Worm (Caenorhabditis elegans) whole organism, L1 larva: Measurements from ENCODE around the gene rpl-36.

ENCODE experiments used
- C04F5.9 ChIP-seq: sonication (generic microtip); optimal IDR thresholded peaks from 2 replicates; lab custom pipeline; 2016; ENCODE audit warnings: missing genetic modification characterization, missing compliant biosample characterization
- C34B4.2 ChIP-seq: sonication (generic microtip); optimal IDR thresholded peaks from 2 replicates; lab custom pipeline; 2017; ENCODE audit warnings: mild to moderate bottlenecking, missing genetic modification characterization, missing compliant biosample characterization
- Y116A8C.19 ChIP-seq: sonication (generic microtip); optimal IDR thresholded peaks from 2 replicates; lab custom pipeline; 2016; ENCODE audit warnings: missing compliant biosample characterization, missing genetic modification characterization, borderline replicate concordance
- aha-1 ChIP-seq: fragments of 150-350 bp; optimal IDR thresholded peaks from 2 replicates; lab custom pipeline; 2014; ENCODE audit warnings: missing biosample characterization, missing genetic modification characterization
- aly-2 ChIP-seq: fragments of 150-350 bp; optimal IDR thresholded peaks from 2 replicates; lab custom pipeline; 2014; ENCODE audit warnings: missing biosample characterization, missing genetic modification characterization
- ama-1 ChIP-seq: fragments of 150-350 bp; optimal IDR thresholded peaks from 2 replicates; lab custom pipeline; 2014
- blmp-1 ChIP-seq: fragments of 150-350 bp; optimal IDR thresholded peaks from 2 replicates; lab custom pipeline; 2014; ENCODE audit warnings: missing biosample characterization, missing genetic modification characterization
- ceh-63 ChIP-seq: fragments of 200-800 bp; sonication (Bioruptor generic); optimal IDR thresholded peaks from 2 replicates; lab custom pipeline; 2018; ENCODE audit warnings: mild to moderate bottlenecking, missing genetic modification characterization, missing compliant biosample characterization
- ceh-8 ChIP-seq: fragments of 200-800 bp; sonication (Bioruptor generic); optimal IDR thresholded peaks from 2 replicates; lab custom pipeline; 2018; ENCODE audit warnings: mild to moderate bottlenecking, missing genetic modification characterization, moderate library complexity, missing compliant biosample characterization
- ceh-88 ChIP-seq: fragments of 200-800 bp; sonication (Bioruptor generic); IDR thresholded peaks from 2 replicates; pipeline ENCODE4 v1.3.6; 2022; ENCODE audit warnings: missing genetic modification characterization, missing compliant biosample characterization
- ces-1 ChIP-seq: fragments of 150-350 bp; optimal IDR thresholded peaks from 2 replicates; lab custom pipeline; 2014; ENCODE audit warnings: missing biosample characterization, missing genetic modification reagents, missing genetic modification characterization
- dpl-1 ChIP-seq, 3 experiments: fragments of 150-350 bp in 2 of 3; sonication (generic microtip) in 1 of 3; optimal IDR thresholded peaks; 2 replicates each; lab custom pipeline; 2014 to 2017; ENCODE audit warnings: missing biosample characterization in 3 of 3, missing genetic modification characterization in 3 of 3, missing genetic modification reagents in 3 of 3
- dsc-1 ChIP-seq: sonication (generic microtip); optimal IDR thresholded peaks from 2 replicates; lab custom pipeline; 2016; ENCODE audit warnings: mild to moderate bottlenecking, missing genetic modification characterization, missing compliant biosample characterization
- efl-1 ChIP-seq, 4 experiments: fragments of 150-350 bp; optimal IDR thresholded peaks in 3 of 4; peaks in 1 of 4; 1 replicate in 1 of 4; 2 replicates in 3 of 4; lab custom pipeline; 2014; ENCODE audit warnings: missing biosample characterization in 2 of 4, missing genetic modification characterization in 2 of 4, missing genetic modification reagents in 2 of 4
- egl-13 ChIP-seq: sonication (generic microtip); optimal IDR thresholded peaks from 2 replicates; lab custom pipeline; 2016; ENCODE audit warnings: missing genotype, missing genetic modification reagents, missing genetic modification characterization, missing compliant biosample characterization
- elt-2 ChIP-seq: sonication (generic microtip); optimal IDR thresholded peaks from 2 replicates; lab custom pipeline; 2016; ENCODE audit warnings: missing genetic modification characterization, mild to moderate bottlenecking, inconsistent platforms, missing compliant biosample characterization, missing genetic modification reagents
- elt-3 ChIP-seq, 6 experiments: fragments of 150-350 bp in 1 of 6; sonication (generic microtip); optimal IDR thresholded peaks; 2 replicates each; lab custom pipeline; 2017 to 2018; ENCODE audit warnings: missing biosample characterization in 6 of 6, missing genetic modification characterization in 6 of 6, inconsistent platforms in 1 of 6
- ets-5 ChIP-seq: fragments of 200-800 bp; sonication (Bioruptor generic); IDR thresholded peaks from 2 replicates; pipeline ENCODE4 v1.3.6; 2022; ENCODE audit warnings: missing genetic modification characterization, missing compliant biosample characterization
- fkh-8 ChIP-seq: sonication (generic microtip); optimal IDR thresholded peaks from 2 replicates; lab custom pipeline; 2016; ENCODE audit warnings: mild to moderate bottlenecking, missing genetic modification characterization, missing compliant biosample characterization
- hlh-17 ChIP-seq: fragments of 200-800 bp; sonication (Bioruptor generic); optimal IDR thresholded peaks from 2 replicates; lab custom pipeline; 2018; ENCODE audit warnings: missing genetic modification characterization, mild to moderate bottlenecking, missing compliant biosample characterization, moderate library complexity, borderline replicate concordance
- hpl-2 ChIP-seq: fragments of 150-350 bp; optimal IDR thresholded peaks from 2 replicates; lab custom pipeline; 2014; ENCODE audit warnings: missing biosample characterization, missing genetic modification reagents, missing genetic modification characterization
- jun-1 ChIP-seq: fragments of 150-350 bp; optimal IDR thresholded peaks from 2 replicates; lab custom pipeline; 2014; ENCODE audit warnings: missing biosample characterization, missing genetic modification reagents, missing genetic modification characterization
- lin-13 ChIP-seq: fragments of 150-350 bp; optimal IDR thresholded peaks from 2 replicates; lab custom pipeline; 2014; ENCODE audit warnings: missing biosample characterization, missing genetic modification reagents, missing genetic modification characterization
- lin-14 ChIP-seq: fragments of 200-800 bp; sonication (Bioruptor generic); optimal IDR thresholded peaks from 2 replicates; lab custom pipeline; 2018; ENCODE audit warnings: mild to moderate bottlenecking, missing genetic modification characterization, moderate library complexity, missing compliant biosample characterization
- lin-15B ChIP-seq: fragments of 150-350 bp; sonication (generic microtip); optimal IDR thresholded peaks from 3 replicates; lab custom pipeline; 2014; ENCODE audit warnings: missing biosample characterization, missing genetic modification characterization
- lin-35 ChIP-seq, 2 experiments: fragments of 150-350 bp; optimal IDR thresholded peaks; 2 replicates each; lab custom pipeline; 2014; ENCODE audit warnings: missing biosample characterization in 2 of 2, missing genetic modification characterization in 2 of 2, missing genetic modification reagents in 2 of 2
- lin-39 ChIP-seq: fragments of 150-350 bp; optimal IDR thresholded peaks from 2 replicates; lab custom pipeline; 2014; ENCODE audit warnings: missing biosample characterization, missing genetic modification reagents, missing genetic modification characterization
- lsy-2 ChIP-seq, 2 experiments: fragments of 150-350 bp; optimal IDR thresholded peaks; 2 replicates each; lab custom pipeline; 2014; ENCODE audit warnings: missing biosample characterization in 2 of 2, missing genetic modification characterization in 2 of 2
- mab-9 ChIP-seq: fragments of 200-800 bp; sonication (Bioruptor generic); IDR thresholded peaks from 2 replicates; pipeline ENCODE4 v1.3.6; 2022; ENCODE audit warnings: missing genetic modification reagents, missing genetic modification characterization, missing compliant biosample characterization
- mep-1 ChIP-seq: fragments of 150-350 bp; optimal IDR thresholded peaks from 2 replicates; lab custom pipeline; 2014; ENCODE audit warnings: missing biosample characterization, missing genetic modification characterization
- nhr-19 ChIP-seq: fragments of 200-800 bp; sonication (Bioruptor generic); conservative IDR thresholded peaks from 2 replicates; pipeline ENCODE4 v1.3.6; 2022; ENCODE audit warnings: missing genetic modification characterization, missing compliant biosample characterization
- nhr-20 ChIP-seq: sonication (generic microtip); optimal IDR thresholded peaks from 2 replicates; lab custom pipeline; 2016; ENCODE audit warnings: mild to moderate bottlenecking, missing genetic modification characterization, missing compliant biosample characterization
- nhr-28 ChIP-seq: fragments of 150-350 bp; optimal IDR thresholded peaks from 2 replicates; lab custom pipeline; 2014; ENCODE audit warnings: missing biosample characterization, missing genetic modification characterization
- nhr-47 ChIP-seq: sonication (generic microtip); optimal IDR thresholded peaks from 2 replicates; lab custom pipeline; 2016; ENCODE audit warnings: mild to moderate bottlenecking, missing genetic modification characterization, moderate library complexity, missing compliant biosample characterization
- nhr-71 ChIP-seq: sonication (generic microtip); optimal IDR thresholded peaks from 2 replicates; lab custom pipeline; 2016; ENCODE audit warnings: mild to moderate bottlenecking, missing genetic modification characterization, moderate library complexity, missing compliant biosample characterization
- nhr-76 ChIP-seq: sonication (generic microtip); optimal IDR thresholded peaks from 2 replicates; lab custom pipeline; 2017; ENCODE audit warnings: missing biosample characterization, missing genetic modification characterization
- nhr-84 ChIP-seq: sonication (generic microtip); optimal IDR thresholded peaks from 2 replicates; lab custom pipeline; 2017; ENCODE audit warnings: missing biosample characterization, missing genetic modification characterization
- pag-3 ChIP-seq: sonication (generic microtip); optimal IDR thresholded peaks from 2 replicates; lab custom pipeline; 2017; ENCODE audit warnings: missing genetic modification characterization, mild to moderate bottlenecking, missing compliant biosample characterization, antibody characterized with exemption, borderline replicate concordance; ENCODE audit not compliant: insufficient read depth
- pax-3 ChIP-seq: fragments of 200-800 bp; sonication (Bioruptor generic); optimal IDR thresholded peaks from 2 replicates; lab custom pipeline; 2018; ENCODE audit warnings: mild to moderate bottlenecking, missing genetic modification characterization, moderate library complexity, missing compliant biosample characterization
- pqm-1 ChIP-seq: sonication (generic microtip); optimal IDR thresholded peaks from 3 replicates; lab custom pipeline; 2017; ENCODE audit warnings: missing biosample characterization, missing genetic modification characterization
- rnt-1 ChIP-seq: sonication (generic microtip); optimal IDR thresholded peaks from 2 replicates; lab custom pipeline; 2016; ENCODE audit warnings: mild to moderate bottlenecking, missing genetic modification characterization, moderate library complexity, missing compliant biosample characterization
- skn-1 ChIP-seq: fragments of 150-350 bp; optimal IDR thresholded peaks from 2 replicates; lab custom pipeline; 2014; ENCODE audit warnings: missing biosample characterization, missing genetic modification characterization
- snu-23 ChIP-seq: sonication (generic microtip); optimal IDR thresholded peaks from 2 replicates; lab custom pipeline; 2016; ENCODE audit warnings: missing genetic modification characterization, missing compliant biosample characterization
- sptf-1 ChIP-seq: fragments of 150-350 bp; optimal IDR thresholded peaks from 2 replicates; lab custom pipeline; 2014; ENCODE audit warnings: missing biosample characterization, missing genetic modification characterization
- sup-37 ChIP-seq: fragments of 200-800 bp; sonication (Bioruptor generic); optimal IDR thresholded peaks from 2 replicates; lab custom pipeline; 2018; ENCODE audit warnings: mild to moderate bottlenecking, missing genetic modification characterization, missing compliant biosample characterization
- tbx-2 ChIP-seq: sonication (generic microtip); optimal IDR thresholded peaks from 2 replicates; lab custom pipeline; 2016; ENCODE audit warnings: missing genetic modification characterization, missing compliant biosample characterization
- unc-86 ChIP-seq: sonication (generic microtip); optimal IDR thresholded peaks from 2 replicates; lab custom pipeline; 2016; ENCODE audit warnings: missing genetic modification characterization, missing compliant biosample characterization
- unc-98 ChIP-seq: fragments of 200-800 bp; sonication (Bioruptor generic); IDR thresholded peaks from 2 replicates; pipeline ENCODE4 v1.3.6; 2022; ENCODE audit warnings: missing genetic modification characterization, missing compliant biosample characterization
- ztf-11 ChIP-seq, 2 experiments: sonication (generic microtip); optimal IDR thresholded peaks; 2 replicates each; lab custom pipeline; 2016 to 2017; ENCODE audit warnings: missing genetic modification characterization in 2 of 2, missing biosample characterization in 1 of 2, missing compliant biosample characterization in 1 of 2

rpl-36 gene

DNA sequence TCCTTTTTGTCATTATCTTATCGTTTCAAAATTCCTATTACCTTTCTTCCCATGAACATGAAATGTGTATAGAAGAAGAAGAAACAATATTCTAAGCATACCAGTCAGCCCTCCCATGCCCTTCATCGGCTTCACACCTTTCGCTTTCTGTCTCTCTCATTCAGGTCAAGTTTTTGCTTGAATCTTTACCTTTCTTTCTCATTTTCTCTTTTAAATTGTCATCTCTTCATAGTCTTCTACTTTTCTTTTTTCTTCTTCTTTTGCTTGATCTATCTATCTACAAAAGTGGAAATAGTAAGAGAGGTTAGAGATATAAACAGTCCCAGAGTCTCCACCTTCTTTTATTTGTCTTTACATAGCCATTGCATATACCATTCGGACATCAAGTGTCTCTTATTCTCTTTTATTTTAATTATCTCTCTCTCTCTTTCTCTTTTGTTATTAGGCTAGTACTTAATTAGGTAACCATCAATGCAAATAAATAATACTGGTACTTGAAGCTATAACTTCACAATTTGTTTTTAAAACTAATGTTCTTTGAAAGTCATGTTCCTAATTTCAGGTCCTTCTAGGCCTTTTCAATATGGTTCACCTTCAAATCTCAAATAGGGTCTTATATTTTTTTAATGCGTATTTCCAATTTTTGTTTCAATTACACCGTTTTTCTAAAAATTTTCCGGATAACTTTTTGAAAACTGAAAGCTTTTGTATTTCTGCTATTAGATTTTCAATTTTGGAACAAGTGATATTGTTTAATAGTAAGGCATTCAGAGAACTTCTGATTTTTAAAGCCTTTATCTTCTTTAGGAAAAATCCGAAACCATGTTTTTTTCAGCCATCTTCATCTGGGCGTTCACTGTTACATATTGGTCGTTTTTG lies 21.6 kb downstream of the rpl-36 start, which contains the start of gene dpy-31:
dpy-31 (plus strand) TSS at position 829 of the 879 bp plus-strand sequence.
- no peak for TF ChIP-seq ceh-63
- TF ChIP-seq nhr-76, result no peak
- no peak for TF ChIP-seq hpl-2 (GFP tag; lab: Kevin White, UChicago)
- TF ChIP-seq sptf-1, result no peak
- no peak for TF ChIP-seq lin-13 (GFP tag; lab: Kevin White, UChicago)
- peak; percentile 35 for TF ChIP-seq nhr-20 (tag; lab: Kevin White, UChicago)
- TF ChIP-seq ztf-11 (tag; optimal IDR thresholded peaks at IDR 0.05; lab: Kevin White, UChicago), result no peak
- peak; percentile 8 to 57 for TF ChIP-seq lsy-2 (tag; optimal IDR thresholded peaks at IDR 0.05; lab: Kevin White, UChicago)
- no peak for TF ChIP-seq skn-1 (tag; lab: Kevin White, UChicago)
- TF ChIP-seq Y116A8C.19, result no peak
- no peak for TF ChIP-seq aha-1
- TF ChIP-seq elt-2 (tag; lab: Kevin White, UChicago), result no peak
- TF ChIP-seq ceh-88, result no peak
- TF ChIP-seq mab-9 (GFP tag; lab: Robert Waterston, UW), result no peak
- no peak for TF ChIP-seq ets-5 (GFP tag; lab: Robert Waterston, UW)
- peak; percentile 37 for TF ChIP-seq nhr-71
- TF ChIP-seq ces-1 (GFP tag; lab: Kevin White, UChicago), result no peak
- TF ChIP-seq unc-86, result no peak
- TF ChIP-seq tbx-2 (tag; lab: Kevin White, UChicago), result peak; percentile 19
- TF ChIP-seq mep-1 (tag; lab: Kevin White, UChicago), result peak; percentile 29
- TF ChIP-seq nhr-84, result no peak
- TF ChIP-seq efl-1 (optimal IDR thresholded peaks at IDR 0.05; lab: Kevin White, UChicago), result no peak
- TF ChIP-seq efl-1 (GFP tag; optimal IDR thresholded peaks at IDR 0.05 in 1 of 2; lab: Kevin White, UChicago), result peak in 1 of 2 experiments; percentile 42
- no peak for TF ChIP-seq pqm-1 (tag; lab: Kevin White, UChicago)
- TF ChIP-seq lin-39 (tag; lab: Kevin White, UChicago), result no peak
- TF ChIP-seq elt-3 (tag; optimal IDR thresholded peaks at IDR 0.05; lab: Kevin White, UChicago), result peak in 3 of 6 experiments; percentile 10 to 79 (median 21)
- peak; percentile 14 for TF ChIP-seq snu-23 (GFP tag; lab: Kevin White, UChicago)
- TF ChIP-seq rnt-1 (tag; lab: Kevin White, UChicago), result no peak
- TF ChIP-seq ama-1 (lab: Kevin White, UChicago), result no peak
- TF ChIP-seq pax-3, result no peak
- no peak for TF ChIP-seq nhr-47 (tag; lab: Kevin White, UChicago)
- no peak for TF ChIP-seq jun-1 (tag; lab: Kevin White, UChicago)
- no peak for TF ChIP-seq fkh-8 (tag; lab: Kevin White, UChicago)
- TF ChIP-seq lin-14 (GFP tag; lab: Kevin White, UChicago), result peak; percentile 58
- TF ChIP-seq C34B4.2, result no peak
- peak; percentile 98 for TF ChIP-seq blmp-1 (tag; lab: Kevin White, UChicago)
- TF ChIP-seq sup-37, result no peak
- no peak for TF ChIP-seq aly-2 (tag; lab: Kevin White, UChicago)
- TF ChIP-seq dsc-1 (tag; lab: Kevin White, UChicago), result no peak
- TF ChIP-seq nhr-28, result no peak
- peak in 2 of 3 experiments; percentile 2 to 17 for TF ChIP-seq dpl-1 (GFP tag; optimal IDR thresholded peaks at IDR 0.05; lab: Kevin White, UChicago)

DNA sequence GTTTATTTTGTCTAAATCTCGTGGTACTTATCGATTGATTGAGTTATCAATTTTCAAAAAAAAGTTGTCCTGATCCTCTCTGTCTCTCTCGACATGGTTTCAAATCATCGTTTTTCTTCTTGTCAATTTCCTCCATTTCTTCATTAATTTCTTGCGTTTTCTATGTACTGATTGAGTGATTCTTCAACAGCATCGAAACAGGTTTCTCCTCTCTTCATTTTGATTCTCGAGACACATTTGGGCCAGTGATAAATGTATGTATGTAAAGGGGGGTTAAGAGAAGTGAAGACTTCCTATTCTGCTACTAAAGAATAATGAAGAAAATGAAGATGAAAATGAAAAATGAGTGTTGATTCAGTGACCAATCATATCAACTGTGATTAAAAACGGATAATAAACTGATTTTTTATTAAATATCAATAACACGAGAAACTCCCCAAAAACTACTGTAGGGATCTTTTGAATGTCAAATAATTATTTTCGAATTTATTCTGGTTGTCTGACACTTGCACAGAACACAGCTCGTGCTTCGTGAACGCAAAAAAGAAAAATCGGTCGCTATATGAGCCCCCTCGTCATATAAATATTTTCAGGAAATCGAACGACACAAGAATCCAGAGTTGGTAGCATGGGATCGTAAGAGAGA lies 23.2 kb downstream of the rpl-36 start:
- no peak for TF ChIP-seq hpl-2 (GFP tag; lab: Kevin White, UChicago)
- no peak for TF ChIP-seq ceh-8 (GFP tag; lab: Kevin White, UChicago)
- no peak for TF ChIP-seq rnt-1 (tag; lab: Kevin White, UChicago)
- TF ChIP-seq lin-13 (GFP tag; lab: Kevin White, UChicago), result no peak
- TF ChIP-seq lin-15B (tag; lab: Kevin White, UChicago), result no peak
- peak in 1 of 2 experiments; percentile 52 for TF ChIP-seq lin-35 (GFP tag; optimal IDR thresholded peaks at IDR 0.05; lab: Kevin White, UChicago)
- peak; percentile 89 for TF ChIP-seq blmp-1 (tag; lab: Kevin White, UChicago)
- no peak for TF ChIP-seq egl-13 (tag; lab: Kevin White, UChicago)
- TF ChIP-seq aha-1, result no peak
- TF ChIP-seq mep-1 (tag; lab: Kevin White, UChicago), result peak; percentile 34
- TF ChIP-seq nhr-19 (GFP tag; lab: Robert Waterston, UW), result peak; percentile 30
- TF ChIP-seq jun-1 (tag; lab: Kevin White, UChicago), result no peak
- no peak for TF ChIP-seq pag-3
- no peak for TF ChIP-seq hlh-17 (GFP tag; lab: Kevin White, UChicago)
- no peak for TF ChIP-seq unc-98 (GFP tag; lab: Robert Waterston, UW)
- TF ChIP-seq C04F5.9, result no peak
- TF ChIP-seq elt-3 (tag; optimal IDR thresholded peaks at IDR 0.05; lab: Kevin White, UChicago), result peak in 3 of 6 experiments; percentile 44 to 76 (median 61)
